Fruit fly (Drosophila melanogaster) whole organism, wandering third instar larva: ENCODE results near the gene CG44040.

ENCODE experiments used
- GATAd ChIP-seq: sonication (Bioruptor generic); optimal IDR thresholded peaks from 2 replicates; lab custom pipeline; 2016; ENCODE audit warnings: missing biosample characterization, missing genetic modification characterization
- HLH106 ChIP-seq: fragments of 200-800 bp; optimal IDR thresholded peaks from 3 replicates; lab custom pipeline; 2019; ENCODE audit warnings: missing biosample characterization, mild to moderate bottlenecking, missing genetic modification characterization, moderate library complexity
- Mio ChIP-seq: sonication (Bioruptor generic); optimal IDR thresholded peaks from 2 replicates; lab custom pipeline; 2016; ENCODE audit warnings: missing biosample characterization, missing genetic modification characterization
- OdsH ChIP-seq: fragments of 200-800 bp; sonication (Bioruptor generic); optimal IDR thresholded peaks from 2 replicates; lab custom pipeline; 2016; ENCODE audit warnings: missing biosample characterization, mild to moderate bottlenecking, missing genetic modification characterization
- dmrt93B ChIP-seq: fragments of 200-800 bp; sonication (Bioruptor generic); optimal IDR thresholded peaks from 2 replicates; lab custom pipeline; 2018; ENCODE audit warnings: missing biosample characterization, mild to moderate bottlenecking, missing genetic modification characterization
- pan ChIP-seq: fragments of >200 bp; optimal IDR thresholded peaks from 2 replicates; lab custom pipeline; 2017
- psq ChIP-seq: fragments of 200-800 bp; sonication (Bioruptor generic); optimal IDR thresholded peaks from 3 replicates; lab custom pipeline; 2017; ENCODE audit warnings: missing biosample characterization, mild to moderate bottlenecking, missing genetic modification characterization, moderate library complexity
- sage ChIP-seq: fragments of 200-800 bp; sonication (Bioruptor generic); optimal IDR thresholded peaks from 2 replicates; lab custom pipeline; 2016; ENCODE audit warnings: missing biosample characterization, mild to moderate bottlenecking, missing genetic modification characterization
- sv ChIP-seq: fragments of 200-800 bp; sonication (Bioruptor generic); optimal IDR thresholded peaks from 3 replicates; lab custom pipeline; 2016; ENCODE audit warnings: missing biosample characterization, missing genetic modification characterization
- usp ChIP-seq: fragments of >200 bp; optimal IDR thresholded peaks from 2 replicates; lab custom pipeline; 2017; ENCODE audit warnings: missing biosample characterization, missing genetic modification characterization

- no peak for TF ChIP-seq OdsH (GFP tag; lab: Kevin White, UChicago)
- no peak for TF ChIP-seq HLH106 (tag; lab: Kevin White, UChicago)
- TF ChIP-seq usp: no peak
- no peak for TF ChIP-seq GATAd (GFP tag; lab: Kevin White, UChicago)
- no peak for TF ChIP-seq dmrt93B (GFP tag; lab: Kevin White, UChicago)
- no peak for TF ChIP-seq psq (GFP tag; lab: Kevin White, UChicago)
- no peak for TF ChIP-seq sage
- no peak for TF ChIP-seq pan
- TF ChIP-seq Mio (GFP tag; lab: Kevin White, UChicago): no peak
- TF ChIP-seq sv (GFP tag; lab: Kevin White, UChicago): no peak
Observed at dm6 chr3R:15282982-15283809, 37.0 kb upstream of the CG44040 start.
